Worm (Caenorhabditis elegans) whole organism, L2 larva: ENCODE data around the gene C42C1.12.

Experiments used
- ama-1 ChIP-seq: fragments of 150-350 bp; optimal IDR thresholded peaks from 2 replicates; lab custom pipeline; 2018; ENCODE audit warnings: inconsistent platforms
- egl-27 ChIP-seq: sonication (generic microtip); optimal IDR thresholded peaks from 3 replicates; lab custom pipeline; 2017; ENCODE audit warnings: missing biosample characterization, missing genetic modification reagents, missing genetic modification characterization
- elt-3 ChIP-seq: sonication (generic microtip); optimal IDR thresholded peaks from 2 replicates; lab custom pipeline; 2017; ENCODE audit warnings: missing biosample characterization, missing genetic modification characterization
- nhr-12 ChIP-seq: fragments of 150-350 bp; optimal IDR thresholded peaks from 2 replicates; lab custom pipeline; 2014; ENCODE audit warnings: missing biosample characterization, missing genetic modification characterization
- unc-39 ChIP-seq: fragments of 150-350 bp; optimal IDR thresholded peaks from 2 replicates; lab custom pipeline; 2014; ENCODE audit warnings: missing biosample characterization, missing genetic modification characterization
- unc-55 ChIP-seq: fragments of 150-350 bp; sonication (generic microtip); optimal IDR thresholded peaks from 3 replicates; lab custom pipeline; 2014; ENCODE audit warnings: missing biosample characterization, missing genetic modification reagents, missing genetic modification characterization
- ztf-1 ChIP-seq: fragments of 200-800 bp; sonication (Bioruptor generic); conservative IDR thresholded peaks from 2 replicates; pipeline ENCODE4 v1.3.6; 2022; ENCODE audit warnings: missing genetic modification characterization, missing compliant biosample characterization

DNA sequence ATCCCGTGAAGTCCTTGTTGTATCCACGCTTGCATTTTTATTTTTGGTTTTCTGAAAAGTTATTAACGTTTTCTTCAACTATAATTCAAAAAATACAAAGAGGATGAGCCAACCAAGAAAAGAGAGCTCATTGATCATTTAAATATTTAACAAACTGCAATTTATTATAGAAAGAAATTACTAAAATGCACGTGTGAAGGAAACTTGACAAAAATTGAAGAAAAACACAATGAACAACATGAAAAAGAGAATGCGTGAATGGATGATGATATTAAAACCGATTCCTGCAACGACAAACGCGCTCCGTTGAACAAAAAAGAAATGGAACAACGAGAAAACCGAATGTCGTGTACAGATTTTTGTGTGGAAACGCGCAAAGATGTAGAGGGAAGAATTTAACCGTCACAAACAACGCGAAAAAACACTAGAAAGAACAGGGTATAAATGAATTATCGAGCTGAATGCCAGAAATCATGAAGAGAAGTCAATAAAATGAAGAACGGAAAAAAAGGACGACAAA, 48.9 kb upstream of the C42C1.12 start, which contains the start of gene ufd-1:
- TF ChIP-seq elt-3 (tag; lab: Kevin White, UChicago), result no peak
- TF ChIP-seq ztf-1 (GFP tag; lab: Robert Waterston, UW), result no peak
- TF ChIP-seq egl-27, result no peak
- peak; percentile 1 for TF ChIP-seq unc-55
- TF ChIP-seq nhr-12 (tag; lab: Kevin White, UChicago), result no peak
- TF ChIP-seq ama-1 (lab: Kevin White, UChicago), result no peak
- TF ChIP-seq unc-39 (tag; lab: Kevin White, UChicago), result no peak
